Worm (Caenorhabditis elegans) whole organism, L2 larva: Measurements from ENCODE around the gene sox-2.
A peak's percentile ranks its signal among the peaks of the same experiment; 100 is the strongest.

ENCODE experiments used
- C34F6.9 ChIP-seq: fragments of 150-350 bp; optimal IDR thresholded peaks from 2 replicates; lab custom pipeline; 2014; ENCODE audit warnings: missing biosample characterization, missing genetic modification characterization
- F13H6.1 ChIP-seq: sonication (generic microtip); optimal IDR thresholded peaks from 2 replicates; lab custom pipeline; 2016; ENCODE audit warnings: missing genetic modification characterization, missing compliant biosample characterization
- R02D3.7 ChIP-seq: fragments of 150-350 bp; optimal IDR thresholded peaks from 2 replicates; lab custom pipeline; 2014; ENCODE audit warnings: missing biosample characterization, missing genetic modification characterization
- aly-2 ChIP-seq: fragments of 150-350 bp; optimal IDR thresholded peaks from 2 replicates; lab custom pipeline; 2014; ENCODE audit warnings: missing biosample characterization, missing genetic modification characterization
- ama-1 ChIP-seq: fragments of 150-350 bp; optimal IDR thresholded peaks from 2 replicates; lab custom pipeline; 2018; ENCODE audit warnings: inconsistent platforms
- blmp-1 ChIP-seq: sonication (generic microtip); optimal IDR thresholded peaks from 2 replicates; lab custom pipeline; 2017; ENCODE audit warnings: missing genetic modification characterization, mild to moderate bottlenecking, missing compliant biosample characterization, antibody characterized with exemption, moderate library complexity; ENCODE audit not compliant: insufficient read depth
- ceh-16 ChIP-seq: fragments of 150-350 bp; optimal IDR thresholded peaks from 2 replicates; lab custom pipeline; 2014; ENCODE audit warnings: missing biosample characterization, missing genetic modification characterization
- ceh-82 ChIP-seq: fragments of 150-350 bp; optimal IDR thresholded peaks from 2 replicates; lab custom pipeline; 2014; ENCODE audit warnings: missing biosample characterization, missing genetic modification characterization
- egl-27 ChIP-seq: sonication (generic microtip); optimal IDR thresholded peaks from 3 replicates; lab custom pipeline; 2017; ENCODE audit warnings: missing biosample characterization, missing genetic modification reagents, missing genetic modification characterization
- elt-1 ChIP-seq: fragments of 150-350 bp; optimal IDR thresholded peaks from 2 replicates; lab custom pipeline; 2014; ENCODE audit warnings: missing biosample characterization, missing genetic modification characterization
- fos-1 ChIP-seq: fragments of 150-350 bp; optimal IDR thresholded peaks from 2 replicates; lab custom pipeline; 2014; ENCODE audit warnings: missing biosample characterization, missing genetic modification characterization
- gmeb-1 ChIP-seq: fragments of 150-350 bp; optimal IDR thresholded peaks from 2 replicates; lab custom pipeline; 2014; ENCODE audit warnings: missing biosample characterization, missing genetic modification characterization
- lin-39 ChIP-seq: fragments of 150-350 bp; optimal IDR thresholded peaks from 2 replicates; lab custom pipeline; 2014; ENCODE audit warnings: missing biosample characterization, missing genetic modification reagents, missing genetic modification characterization
- lsy-2 ChIP-seq, 2 experiments: fragments of 150-350 bp in 1 of 2; sonication (generic microtip) in 1 of 2; optimal IDR thresholded peaks; 2 replicates each; lab custom pipeline; 2014 to 2017; ENCODE audit warnings: missing biosample characterization in 2 of 2, missing genetic modification characterization in 2 of 2
- mab-5 ChIP-seq: fragments of 150-350 bp; optimal IDR thresholded peaks from 2 replicates; lab custom pipeline; 2014; ENCODE audit warnings: missing biosample characterization, missing genetic modification characterization
- nhr-10 ChIP-seq: sonication (generic microtip); optimal IDR thresholded peaks from 2 replicates; lab custom pipeline; 2017; ENCODE audit warnings: missing biosample characterization, missing genetic modification characterization
- nhr-11 ChIP-seq: fragments of 150-350 bp; optimal IDR thresholded peaks from 2 replicates; lab custom pipeline; 2014; ENCODE audit warnings: missing biosample characterization, missing genetic modification characterization
- nhr-12 ChIP-seq: fragments of 150-350 bp; optimal IDR thresholded peaks from 2 replicates; lab custom pipeline; 2014; ENCODE audit warnings: missing biosample characterization, missing genetic modification characterization
- nhr-129 ChIP-seq: fragments of 150-350 bp; optimal IDR thresholded peaks from 2 replicates; lab custom pipeline; 2014; ENCODE audit warnings: missing biosample characterization, missing genetic modification characterization
- nhr-237 ChIP-seq: fragments of 150-350 bp; optimal IDR thresholded peaks from 2 replicates; lab custom pipeline; 2014; ENCODE audit warnings: missing biosample characterization, missing genetic modification characterization
- peb-1 ChIP-seq: fragments of 150-350 bp; optimal IDR thresholded peaks from 2 replicates; lab custom pipeline; 2014; ENCODE audit warnings: missing biosample characterization, missing genetic modification characterization
- sem-4 ChIP-seq: fragments of 150-350 bp; optimal IDR thresholded peaks from 2 replicates; lab custom pipeline; 2014; ENCODE audit warnings: missing biosample characterization, missing genetic modification reagents, missing genetic modification characterization
- sma-9 ChIP-seq, 2 experiments: fragments of 150-350 bp in 1 of 2; sonication (generic microtip) in 1 of 2; optimal IDR thresholded peaks; 2 replicates each; lab custom pipeline; 2014 to 2016; ENCODE audit warnings: missing genetic modification characterization in 2 of 2, mild to moderate bottlenecking in 1 of 2, missing biosample characterization in 1 of 2, missing compliant biosample characterization in 1 of 2, missing genetic modification reagents in 1 of 2, moderate library complexity in 1 of 2
- unc-55 ChIP-seq: fragments of 150-350 bp; sonication (generic microtip); optimal IDR thresholded peaks from 3 replicates; lab custom pipeline; 2014; ENCODE audit warnings: missing biosample characterization, missing genetic modification reagents, missing genetic modification characterization
- unc-62 ChIP-seq: fragments of 150-350 bp; optimal IDR thresholded peaks from 2 replicates; lab custom pipeline; 2014; ENCODE audit warnings: missing biosample characterization, missing genetic modification reagents, missing genetic modification characterization
- zag-1 ChIP-seq: fragments of 150-350 bp; optimal IDR thresholded peaks from 2 replicates; lab custom pipeline; 2014; ENCODE audit warnings: missing biosample characterization, missing genetic modification characterization

The sox-2 gene

ce11 chrX:7469907-7470306, 6.4 kb upstream of the sox-2 start:
- TF ChIP-seq nhr-10 (tag; lab: Kevin White, UChicago) (no peak), ama-1 (no peak)

ce11 chrX:7466682-7467081, 3.1 kb upstream of the sox-2 start:
- TF ChIP-seq aly-2, result no peak

- TF ChIP-seq zag-1 (tag; lab: Kevin White, UChicago) (no peak), lsy-2 (tag; optimal IDR thresholded peaks at IDR 0.05; lab: Kevin White, UChicago) (peak in 1 of 2 experiments; percentile 9), nhr-11 (tag; lab: Kevin White, UChicago) (no peak), ama-1 (no peak), F13H6.1 (tag; lab: Kevin White, UChicago) (peak; percentile 20), nhr-129 (peak; percentile 3), ceh-16 (no peak)
Measured at ce11 chrX:7464389-7464788, 853 bp upstream of the sox-2 start.

ce11 chrX:7460516-7460915, 3.0 kb downstream of the sox-2 start:
- TF ChIP-seq egl-27 (tag; lab: Kevin White, UChicago) (no peak), lsy-2 (tag; optimal IDR thresholded peaks at IDR 0.05; lab: Kevin White, UChicago) (peak in 1 of 2 experiments; percentile 11), zag-1 (tag; lab: Kevin White, UChicago) (no peak), F13H6.1 (tag; lab: Kevin White, UChicago) (peak; percentile 0), sma-9 (GFP tag; optimal IDR thresholded peaks at IDR 0.05; lab: Kevin White, UChicago) (peak; percentile 3), sma-9 (tag; optimal IDR thresholded peaks at IDR 0.05; lab: Kevin White, UChicago) (no peak)

ce11 chrX:7457154-7457674, 6.3 kb downstream of the sox-2 start:
- TF ChIP-seq C34F6.9 (peak; percentile 5), blmp-1 (tag; lab: Kevin White, UChicago) (no peak), lsy-2 (tag; optimal IDR thresholded peaks at IDR 0.05; lab: Kevin White, UChicago) (peak in 1 of 2 experiments; percentile 34)
- TF ChIP-seq, all 48 proteins: peak for 2

DNA sequence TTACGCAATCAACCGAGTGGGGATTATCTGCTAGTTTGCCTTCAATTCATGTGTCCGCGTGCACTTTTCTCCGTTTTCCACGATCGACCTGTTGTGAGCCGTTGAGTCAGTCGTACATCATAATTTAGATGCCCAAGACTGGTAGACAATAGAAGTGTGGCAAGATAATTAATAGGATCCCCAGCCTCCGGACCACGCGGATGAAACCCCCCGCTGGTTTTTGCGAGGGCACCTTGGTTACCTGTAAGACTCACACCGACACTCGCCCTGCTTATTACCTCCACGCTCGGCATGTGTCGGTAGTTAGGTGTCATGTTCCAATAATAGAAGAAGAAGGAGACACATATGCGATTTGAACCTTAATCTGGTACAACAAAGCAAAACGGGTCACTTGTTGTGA, 7.6 kb downstream of the sox-2 start:
- TF ChIP-seq mab-5 (tag; lab: Kevin White, UChicago) (no peak), zag-1 (tag; lab: Kevin White, UChicago) (no peak), egl-27 (tag; lab: Kevin White, UChicago) (no peak), nhr-129 (no peak)
- TF ChIP-seq, all 48 proteins: peak for 0

- TF ChIP-seq nhr-237 (tag; lab: Kevin White, UChicago) (no peak), R02D3.7 (tag; lab: Kevin White, UChicago) (no peak), sem-4 (no peak), gmeb-1 (tag; lab: Kevin White, UChicago) (no peak), ceh-82 (tag; lab: Kevin White, UChicago) (no peak), nhr-11 (tag; lab: Kevin White, UChicago) (no peak), peb-1 (tag; lab: Kevin White, UChicago) (no peak), nhr-12 (no peak), aly-2 (no peak), elt-1 (tag; lab: Kevin White, UChicago) (no peak)
Measured at ce11 chrX:7452606-7453005, 10.9 kb downstream of the sox-2 start.

- TF ChIP-seq lin-39 (tag; lab: Kevin White, UChicago) (no peak), unc-62 (no peak), unc-55 (GFP tag; lab: Kevin White, UChicago) (no peak)
Measured at ce11 chrX:7447340-7447739, 16.2 kb downstream of the sox-2 start.

- peak; percentile 21 for TF ChIP-seq sma-9 (GFP tag; optimal IDR thresholded peaks at IDR 0.05; lab: Kevin White, UChicago)
- no peak for TF ChIP-seq sma-9 (tag; optimal IDR thresholded peaks at IDR 0.05; lab: Kevin White, UChicago)
- TF ChIP-seq C34F6.9, result no peak
- TF ChIP-seq fos-1 (tag; lab: Kevin White, UChicago), result no peak
Measured at ce11 chrX:7446485-7446884, 17.1 kb downstream of the sox-2 start.
